Fruit fly (Drosophila melanogaster): ENCODE results near the gene CG42526.

- TF ChIP-seq CTCF (optimal IDR thresholded peaks at IDR 0.05) (peak in 1 of 2 experiments; percentile 20), CG8478 (optimal IDR thresholded peaks at IDR 0.05) (no peak)
These were observed 25.7 kb upstream of the CG42526 start, which contains the start of the genes CG3434 and CG44838 for dm6 chr3L:9460775-9461491.
